Fruit fly (Drosophila melanogaster): ENCODE measurements around the gene emb.

dm6 chr2L:8442147-8442546 lies 38.8 kb downstream of the emb start, which contains the start of gene CG31897:
- no peak for TF ChIP-seq Mnt (GFP tag; optimal IDR thresholded peaks at IDR 0.05)
- no peak for TF ChIP-seq kay (GFP tag; ENCODE audit: borderline replicate concordance)
- no peak for TF ChIP-seq CG7101 (tag; optimal IDR thresholded peaks at IDR 0.05)
- TF ChIP-seq CG12768 (GFP tag; optimal IDR thresholded peaks at IDR 0.05), result no peak
- no peak for TF ChIP-seq Hr96 (GFP tag; optimal IDR thresholded peaks at IDR 0.05)
- no peak for TF ChIP-seq CG5204 (GFP tag; optimal IDR thresholded peaks at IDR 0.05)
- TF ChIP-seq cic (GFP tag; optimal IDR thresholded peaks at IDR 0.05), result no peak
